Worm (Caenorhabditis elegans): ENCODE data around the gene fbxa-47.

- no peak for TF ChIP-seq fkh-10 (GFP tag; optimal IDR thresholded peaks at IDR 0.05)
- TF ChIP-seq ceh-9 (tag; optimal IDR thresholded peaks at IDR 0.05) = no peak
- no peak for TF ChIP-seq eyg-1 (tag; optimal IDR thresholded peaks at IDR 0.05)
These were observed 27.1 kb downstream of the fbxa-47 start for ce11 chrIII:2205155-2205554.

Data from whole organism, late embryonic.